Worm (Caenorhabditis elegans) whole organism, midembryonic: ENCODE results near the gene F22B5.4.

Experiments used
- T22C8.4 ChIP-seq: fragments of 200-800 bp; sonication (Bioruptor generic); IDR thresholded peaks from 2 replicates; pipeline ENCODE4 v1.3.6; 2022; ENCODE audit warnings: missing genetic modification characterization, missing compliant biosample characterization
- flt-1 ChIP-seq: fragments of 200-800 bp; sonication (Bioruptor generic); IDR thresholded peaks from 2 replicates; pipeline ENCODE4 v1.3.6; 2022; ENCODE audit warnings: missing genetic modification characterization, missing compliant biosample characterization
- klf-2 ChIP-seq: fragments of 200-800 bp; sonication (Bioruptor generic); conservative IDR thresholded peaks from 2 replicates; pipeline ENCODE4 v1.3.6; 2022; ENCODE audit warnings: missing genetic modification reagents, missing genetic modification characterization, missing compliant biosample characterization
- med-1 ChIP-seq: sonication (generic microtip); optimal IDR thresholded peaks from 2 replicates; lab custom pipeline; 2017; ENCODE audit warnings: missing genetic modification characterization, mild to moderate bottlenecking, missing compliant biosample characterization, antibody characterized with exemption, missing genetic modification reagents; ENCODE audit not compliant: insufficient read depth
- ref-1 ChIP-seq: fragments of 200-800 bp; sonication (Bioruptor generic); conservative IDR thresholded peaks from 2 replicates; pipeline ENCODE4 v1.3.6; 2022; ENCODE audit warnings: missing genetic modification reagents, missing genetic modification characterization, missing compliant biosample characterization
- ztf-23 ChIP-seq: fragments of 200-800 bp; sonication (Bioruptor generic); IDR thresholded peaks from 2 replicates; pipeline ENCODE4 v1.3.6; 2022; ENCODE audit warnings: missing genetic modification reagents, missing genetic modification characterization, missing compliant biosample characterization
- ztf-29 ChIP-seq: fragments of 200-800 bp; sonication (Bioruptor generic); IDR thresholded peaks from 2 replicates; pipeline ENCODE4 v1.3.6; 2022; ENCODE audit warnings: missing genetic modification reagents, missing genetic modification characterization, missing compliant biosample characterization

- TF ChIP-seq T22C8.4 (GFP tag; lab: Robert Waterston, UW) (no peak), ztf-29 (GFP tag; lab: Robert Waterston, UW) (no peak), med-1 (GFP tag; lab: Kevin White, UChicago) (no peak), klf-2 (no peak), ztf-23 (no peak), ref-1 (no peak), flt-1 (GFP tag; lab: Robert Waterston, UW) (no peak)
Measured at ce11 chrII:8456681-8457389, 7.3 kb downstream of the F22B5.4 start.
